Worm (Caenorhabditis elegans) whole organism, L4 larva: ENCODE results near the gene scl-1.

Experiments
- ceh-82 ChIP-seq: sonication (generic microtip); optimal IDR thresholded peaks from 2 replicates; lab custom pipeline; 2017; ENCODE audit warnings: missing biosample characterization, missing genetic modification characterization
- dmd-9 ChIP-seq: fragments of 200-800 bp; sonication (Bioruptor generic); IDR thresholded peaks from 2 replicates; pipeline ENCODE4 v1.3.6; 2022; ENCODE audit warnings: missing genetic modification reagents, missing genetic modification characterization, missing compliant biosample characterization
- lsy-2 ChIP-seq, 2 experiments: fragments of 150-350 bp in 1 of 2; sonication (generic microtip) in 1 of 2; optimal IDR thresholded peaks; 2 replicates each; lab custom pipeline; 2014 to 2017; ENCODE audit warnings: missing biosample characterization in 2 of 2, missing genetic modification characterization in 2 of 2
- snpc-4 ChIP-seq: fragments of 150-350 bp; optimal IDR thresholded peaks from 2 replicates; lab custom pipeline; 2014; ENCODE audit warnings: missing biosample characterization, missing genetic modification characterization

DNA sequence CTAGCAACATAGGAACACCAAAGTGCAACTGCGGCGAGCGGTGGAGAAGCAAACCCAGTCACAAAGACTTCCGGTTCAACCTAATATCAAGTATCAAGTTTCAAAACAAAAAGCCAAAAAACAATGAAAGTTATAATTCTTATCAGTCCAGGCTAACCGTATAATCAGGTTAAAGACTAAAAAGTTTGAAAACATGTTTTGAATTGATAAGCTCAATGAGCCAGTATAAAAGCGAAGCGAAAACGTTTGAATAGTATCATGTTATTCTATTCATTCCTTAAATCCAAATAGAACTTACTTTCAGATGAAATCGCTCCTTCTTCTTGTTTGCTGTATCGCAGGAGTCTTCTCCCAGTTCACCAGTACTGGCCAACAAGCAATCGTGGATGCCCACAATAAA is 5.1 kb upstream of the scl-1 start, which contains the start of gene scl-11:
- TF ChIP-seq ceh-82 (no peak), dmd-9 (GFP tag; lab: Robert Waterston, UW) (no peak), snpc-4 (no peak), lsy-2 (tag; optimal IDR thresholded peaks at IDR 0.05; lab: Kevin White, UChicago) (no peak)
